Fruit fly (Drosophila melanogaster): ENCODE data around the gene Grx3.

Grx3 gene

dm6 chr2L:13387255-13387654 lies 21.0 kb downstream of the Grx3 start, which contains the start of the genes Ing5 and CG7099 (continued):
- TF ChIP-seq ewg (GFP tag; optimal IDR thresholded peaks at IDR 0.05) (peak; percentile 93), Chrac-16 (GFP tag; optimal IDR thresholded peaks at IDR 0.05) (peak; percentile 97), crc (GFP tag; optimal IDR thresholded peaks at IDR 0.05) (peak; percentile 68), CG13123 (GFP tag; optimal IDR thresholded peaks at IDR 0.05) (peak; percentile 95), amos (GFP tag; IDR thresholded peaks at IDR 0.05; ENCODE audit: partially characterized antibody) (peak; percentile 56), HmgZ (tag; optimal IDR thresholded peaks at IDR 0.05) (peak; percentile 97), pita (GFP tag; optimal IDR thresholded peaks at IDR 0.05) (no peak), Myb (GFP tag; optimal IDR thresholded peaks at IDR 0.05) (peak; percentile 64), CG2889 (GFP tag; IDR thresholded peaks at IDR 0.05) (peak; percentile 94), CG17802 (tag; optimal IDR thresholded peaks at IDR 0.05) (peak; percentile 87), gro (GFP tag; optimal IDR thresholded peaks at IDR 0.05) (peak; percentile 91), Sox100B (GFP tag; optimal IDR thresholded peaks at IDR 0.05) (peak; percentile 92), CG32767 (GFP tag; IDR thresholded peaks at IDR 0.05) (peak; percentile 95), sd (tag; optimal IDR thresholded peaks at IDR 0.05) (peak; percentile 95), CG14014 (GFP tag; IDR thresholded peaks at IDR 0.05) (peak; percentile 97), bowl (GFP tag; IDR thresholded peaks at IDR 0.05) (peak; percentile 87), twi (tag; optimal IDR thresholded peaks at IDR 0.05) (peak; percentile 93), Pdp1 (GFP tag; optimal IDR thresholded peaks at IDR 0.05) (peak; percentile 92 to 94), Hr51 (GFP tag; optimal IDR thresholded peaks at IDR 0.05) (peak; percentile 95 to 96), ara (GFP tag; IDR thresholded peaks at IDR 0.05) (peak; percentile 96), HLH4C (GFP tag; IDR thresholded peaks at IDR 0.05; ENCODE audit: partially characterized antibody) (peak; percentile 71), Fer3 (tag; optimal IDR thresholded peaks at IDR 0.05) (peak; percentile 97), CG15696 (tag; optimal IDR thresholded peaks at IDR 0.05) (peak; percentile 97), kni (GFP tag; optimal IDR thresholded peaks at IDR 0.05) (no peak), CG12155 (GFP tag; optimal IDR thresholded peaks at IDR 0.05) (peak; percentile 96), Usf (GFP tag; optimal IDR thresholded peaks at IDR 0.05) (peak; percentile 93), otp (GFP tag; IDR thresholded peaks at IDR 0.05) (peak; percentile 97), lov (optimal IDR thresholded peaks at IDR 0.05) (no peak), lov (GFP tag; IDR thresholded peaks at IDR 0.05) (peak; percentile 94), CG7357 (GFP tag; IDR thresholded peaks at IDR 0.05) (peak; percentile 89), sim (GFP tag; IDR thresholded peaks at IDR 0.05) (peak; percentile 82; the same call in 1 of the 2 replicates), MTF-1 (GFP tag; optimal IDR thresholded peaks at IDR 0.05; ENCODE audit: borderline replicate concordance) (peak; percentile 83), CG8359 (GFP tag; optimal IDR thresholded peaks at IDR 0.05; ENCODE audit: borderline replicate concordance) (peak; percentile 73), da (GFP tag; optimal IDR thresholded peaks at IDR 0.05) (peak; percentile 83), CG11560 (tag; IDR thresholded peaks at IDR 0.05) (peak; percentile 87), E2f2 (GFP tag; IDR thresholded peaks at IDR 0.05) (peak; percentile 81), cas (GFP tag; IDR thresholded peaks at IDR 0.05) (peak; percentile 96), usp (GFP tag; optimal IDR thresholded peaks at IDR 0.05) (no peak), CG5953 (GFP tag; IDR thresholded peaks at IDR 0.05) (peak; percentile 92), Hmx (GFP tag; optimal IDR thresholded peaks at IDR 0.05) (peak; percentile 88), wor (GFP tag; IDR thresholded peaks at IDR 0.05) (peak; percentile 93), tna (GFP tag; IDR thresholded peaks at IDR 0.05; ENCODE audit: partially characterized antibody) (no peak), ro (GFP tag; IDR thresholded peaks at IDR 0.05) (peak; percentile 90), Ets97D (GFP tag; optimal IDR thresholded peaks at IDR 0.05) (peak; percentile 86), nerfin-1 (tag; optimal IDR thresholded peaks at IDR 0.05) (peak; percentile 93), Mrtf (GFP tag; IDR thresholded peaks at IDR 0.05) (peak; percentile 94), CG9876 (GFP tag; optimal IDR thresholded peaks at IDR 0.05) (peak; percentile 75), CG9932 (GFP tag; IDR thresholded peaks at IDR 0.05) (peak; percentile 99), nerfin-2 (GFP tag; IDR thresholded peaks at IDR 0.05; ENCODE audit: partially characterized antibody) (peak; percentile 71), CG15011 (GFP tag; optimal IDR thresholded peaks at IDR 0.05) (peak; percentile 85), CG14965 (GFP tag; optimal IDR thresholded peaks at IDR 0.05; ENCODE audit: borderline replicate concordance) (no peak)
